Fruit fly (Drosophila melanogaster) whole organism, embryonic: ENCODE data around the gene CG14537.

Experiments used
- Ada2b ChIP-seq: fragments of 200-800 bp; sonication (Bioruptor generic); IDR thresholded peaks from 2 replicates; pipeline ENCODE4 v1.3.6; 2022; ENCODE audit warnings: missing biosample characterization, missing genetic modification characterization
- Asciz ChIP-seq: fragments of 200-800 bp; sonication (Bioruptor generic); optimal IDR thresholded peaks from 2 replicates; lab custom pipeline; 2017; ENCODE audit warnings: missing biosample characterization, mild to moderate bottlenecking, missing genetic modification characterization, missing genetic modification reagents
- CG10267 ChIP-seq: fragments of 200-800 bp; sonication (Bioruptor generic); optimal IDR thresholded peaks from 2 replicates; lab custom pipeline; 2018; ENCODE audit warnings: missing biosample characterization, mild to moderate bottlenecking, missing genetic modification characterization, moderate library complexity
- CG10543 ChIP-seq: fragments of 200-800 bp; sonication (Bioruptor generic); optimal IDR thresholded peaks from 3 replicates; lab custom pipeline; 2017; ENCODE audit warnings: missing biosample characterization, mild to moderate bottlenecking, missing genetic modification characterization, moderate library complexity
- CG12391 ChIP-seq: fragments of 200-800 bp; sonication (Bioruptor generic); optimal IDR thresholded peaks from 3 replicates; lab custom pipeline; 2018; ENCODE audit warnings: missing biosample characterization, mild to moderate bottlenecking, missing genetic modification characterization, moderate library complexity
- CG13624 ChIP-seq: fragments of 200-800 bp; sonication (Bioruptor generic); optimal IDR thresholded peaks from 2 replicates; lab custom pipeline; 2016; ENCODE audit warnings: missing biosample characterization, missing genetic modification characterization
- CG14441 ChIP-seq: fragments of 200-800 bp; sonication (Bioruptor generic); IDR thresholded peaks from 2 replicates; pipeline ENCODE4 v1.3.6; 2022; ENCODE audit warnings: missing biosample characterization, missing genetic modification characterization
- CG1602 ChIP-seq: fragments of 200-800 bp; sonication (Bioruptor generic); optimal IDR thresholded peaks from 3 replicates; lab custom pipeline; 2016; ENCODE audit warnings: missing biosample characterization, missing genetic modification characterization
- CG2199 ChIP-seq: fragments of 200-800 bp; sonication (Bioruptor generic); IDR thresholded peaks from 3 replicates; pipeline ENCODE4 v1.3.6; 2022; ENCODE audit warnings: missing biosample characterization, missing genetic modification characterization
- CG2712 ChIP-seq: fragments of 200-800 bp; optimal IDR thresholded peaks from 3 replicates; lab custom pipeline; 2019; ENCODE audit warnings: missing biosample characterization, mild to moderate bottlenecking, missing genetic modification characterization, moderate library complexity
- CG30403 ChIP-seq: fragments of 200-800 bp; sonication (Bioruptor generic); optimal IDR thresholded peaks from 3 replicates; lab custom pipeline; 2016; ENCODE audit warnings: missing biosample characterization, missing genetic modification characterization
- CG3407 ChIP-seq: fragments of 200-800 bp; sonication (Bioruptor generic); optimal IDR thresholded peaks from 2 replicates; lab custom pipeline; 2018; ENCODE audit warnings: missing biosample characterization, mild to moderate bottlenecking, missing genetic modification characterization
- CG6813 ChIP-seq: fragments of 200-800 bp; sonication (Bioruptor generic); optimal IDR thresholded peaks from 2 replicates; lab custom pipeline; 2017; ENCODE audit warnings: missing biosample characterization, missing genetic modification characterization, mild to moderate bottlenecking, moderate library complexity, missing genetic modification reagents
- CG7786 ChIP-seq: fragments of 200-800 bp; sonication (Bioruptor generic); optimal IDR thresholded peaks from 2 replicates; lab custom pipeline; 2016; ENCODE audit warnings: missing biosample characterization, missing genetic modification characterization
- CG7839 ChIP-seq: fragments of 200-800 bp; sonication (Bioruptor generic); optimal IDR thresholded peaks from 3 replicates; lab custom pipeline; 2018; ENCODE audit warnings: missing biosample characterization, mild to moderate bottlenecking, missing genetic modification characterization, moderate library complexity
- CG8388 ChIP-seq: fragments of 200-800 bp; sonication (Bioruptor generic); optimal IDR thresholded peaks from 2 replicates; lab custom pipeline; 2019; ENCODE audit warnings: missing biosample characterization, mild to moderate bottlenecking, missing genetic modification characterization, moderate library complexity
- CG8924 ChIP-seq: fragments of 200-800 bp; optimal IDR thresholded peaks from 3 replicates; lab custom pipeline; 2019; ENCODE audit warnings: missing biosample characterization, mild to moderate bottlenecking, missing genetic modification characterization, moderate library complexity
- Deaf1 ChIP-seq: fragments of 200-800 bp; optimal IDR thresholded peaks from 3 replicates; lab custom pipeline; 2019; ENCODE audit warnings: missing biosample characterization, mild to moderate bottlenecking, missing genetic modification characterization, moderate library complexity
- E2f2 ChIP-seq: fragments of 200-800 bp; sonication (Bioruptor generic); IDR thresholded peaks from 2 replicates; pipeline ENCODE4 v1.3.6; 2022; ENCODE audit warnings: missing biosample characterization, missing genetic modification characterization
- Hr51 ChIP-seq, 2 experiments: fragments of 200-800 bp; sonication (Bioruptor generic); optimal IDR thresholded peaks; 2 replicates in 1 of 2; 3 replicates in 1 of 2; lab custom pipeline; 2016 to 2018; ENCODE audit warnings: missing biosample characterization in 2 of 2, missing genetic modification characterization in 2 of 2, mild to moderate bottlenecking in 1 of 2, moderate library complexity in 1 of 2
- Oli ChIP-seq: fragments of 200-800 bp; sonication (Bioruptor generic); optimal IDR thresholded peaks from 2 replicates; lab custom pipeline; 2018; ENCODE audit warnings: missing biosample characterization, mild to moderate bottlenecking, missing genetic modification characterization, moderate library complexity
- Sox100B ChIP-seq: fragments of 200-800 bp; sonication (Bioruptor generic); optimal IDR thresholded peaks from 3 replicates; lab custom pipeline; 2018; ENCODE audit warnings: missing biosample characterization, mild to moderate bottlenecking, missing genetic modification characterization
- Ssrp ChIP-seq: fragments of 200-800 bp; sonication (Bioruptor generic); optimal IDR thresholded peaks from 2 replicates; lab custom pipeline; 2018; ENCODE audit warnings: missing biosample characterization, mild to moderate bottlenecking, missing genetic modification characterization, moderate library complexity
- Tbp ChIP-seq: fragments of >200 bp; optimal IDR thresholded peaks from 2 replicates; lab custom pipeline; 2018; ENCODE audit warnings: missing biosample characterization, missing genetic modification characterization
- Xrp1 ChIP-seq: fragments of 200-800 bp; sonication (Bioruptor generic); IDR thresholded peaks from 2 replicates; pipeline ENCODE4 v1.3.6; 2022; ENCODE audit warnings: missing biosample characterization, missing genetic modification characterization
- ap ChIP-seq: fragments of 200-800 bp; sonication (Bioruptor generic); IDR thresholded peaks from 2 replicates; pipeline ENCODE4 v1.3.6; 2022; ENCODE audit warnings: missing biosample characterization, missing genetic modification characterization
- ara ChIP-seq: fragments of 200-800 bp; sonication (Bioruptor generic); IDR thresholded peaks from 2 replicates; pipeline ENCODE4 v1.3.6; 2022; ENCODE audit warnings: missing biosample characterization, missing genetic modification characterization
- bsh ChIP-seq, 2 experiments: fragments of 200-800 bp; sonication (Bioruptor generic); optimal IDR thresholded peaks; 2 replicates each; lab custom pipeline; 2017 to 2018; ENCODE audit warnings: mild to moderate bottlenecking in 2 of 2, missing biosample characterization in 2 of 2, missing genetic modification characterization in 2 of 2, moderate library complexity in 1 of 2
- cg ChIP-seq: fragments of 200-800 bp; sonication (Bioruptor generic); optimal IDR thresholded peaks from 3 replicates; lab custom pipeline; 2019; ENCODE audit warnings: missing biosample characterization, mild to moderate bottlenecking, missing genetic modification characterization, moderate library complexity
- chif ChIP-seq, 2 experiments: fragments of 200-800 bp; sonication (Bioruptor generic); optimal IDR thresholded peaks; 3 replicates each; lab custom pipeline; 2016; ENCODE audit warnings: missing biosample characterization in 2 of 2, missing genetic modification characterization in 2 of 2
- chn ChIP-seq: fragments of 200-800 bp; sonication (Bioruptor generic); optimal IDR thresholded peaks from 2 replicates; lab custom pipeline; 2016; ENCODE audit warnings: missing biosample characterization, missing genetic modification characterization
- dmrt99B ChIP-seq: fragments of 200-800 bp; sonication (Bioruptor generic); optimal IDR thresholded peaks from 2 replicates; lab custom pipeline; 2018; ENCODE audit warnings: missing biosample characterization, mild to moderate bottlenecking, missing genetic modification characterization, moderate library complexity
- ems ChIP-seq: fragments of 200-800 bp; sonication (Bioruptor generic); optimal IDR thresholded peaks from 3 replicates; lab custom pipeline; 2016; ENCODE audit warnings: missing biosample characterization, missing genetic modification characterization
- grn ChIP-seq: fragments of 200-800 bp; sonication (Bioruptor generic); optimal IDR thresholded peaks from 3 replicates; lab custom pipeline; 2017; ENCODE audit warnings: missing biosample characterization, missing genetic modification characterization
- gt ChIP-seq: fragments of 200-800 bp; sonication (Bioruptor generic); IDR thresholded peaks from 2 replicates; pipeline ENCODE4 v1.3.6; 2022; ENCODE audit warnings: missing biosample characterization, missing genetic modification characterization
- hkb ChIP-seq, 2 experiments: fragments of 200-800 bp in 1 of 2; fragments of >200 bp in 1 of 2; sonication (Bioruptor generic) in 1 of 2; IDR thresholded peaks in 1 of 2; optimal IDR thresholded peaks in 1 of 2; 2 replicates each; pipeline versions ENCODE4 v1.3.6 to Lab custom; 2017 to 2022; ENCODE audit warnings: missing biosample characterization in 1 of 2, missing genetic modification characterization in 1 of 2
- lmd ChIP-seq: fragments of 200-800 bp; sonication (Bioruptor generic); IDR thresholded peaks from 2 replicates; pipeline ENCODE4 v1.3.6; 2022; ENCODE audit warnings: missing biosample characterization, missing genetic modification characterization
- lola ChIP-seq, 3 experiments: fragments of >200 bp in 2 of 3; fragments of 200-800 bp in 1 of 3; sonication (Bioruptor generic) in 1 of 3; optimal IDR thresholded peaks; 2 replicates each; lab custom pipeline; 2017 to 2019; ENCODE audit warnings: missing biosample characterization in 3 of 3, missing genetic modification characterization in 3 of 3, mild to moderate bottlenecking in 1 of 3, moderate library complexity in 1 of 3
- nmo ChIP-seq: fragments of 200-800 bp; sonication (Bioruptor generic); optimal IDR thresholded peaks from 2 replicates; lab custom pipeline; 2018; ENCODE audit warnings: missing biosample characterization, mild to moderate bottlenecking, missing genetic modification characterization, moderate library complexity
- phol ChIP-seq: fragments of 200-800 bp; sonication (Bioruptor generic); optimal IDR thresholded peaks from 3 replicates; lab custom pipeline; 2018; ENCODE audit warnings: missing biosample characterization, mild to moderate bottlenecking, missing genetic modification characterization, moderate library complexity
- ranshi ChIP-seq: fragments of 200-800 bp; sonication (Bioruptor generic); IDR thresholded peaks from 2 replicates; pipeline ENCODE4 v1.3.6; 2022; ENCODE audit warnings: missing biosample characterization, missing genetic modification characterization
- rib ChIP-seq: fragments of 200-800 bp; sonication (Bioruptor generic); IDR thresholded peaks from 2 replicates; pipeline ENCODE4 v1.3.6; 2022; ENCODE audit warnings: missing biosample characterization, missing genetic modification characterization
- sna ChIP-seq: fragments of 200-800 bp; sonication (Bioruptor generic); IDR thresholded peaks from 2 replicates; pipeline ENCODE4 v1.3.6; 2022; ENCODE audit warnings: missing biosample characterization, missing genetic modification characterization; ENCODE audit not compliant: partially characterized antibody
- stc ChIP-seq: fragments of 200-800 bp; sonication (Bioruptor generic); IDR thresholded peaks from 2 replicates; pipeline ENCODE4 v1.3.6; 2022; ENCODE audit warnings: missing biosample characterization, missing genetic modification characterization
- tgo ChIP-seq: fragments of 200-800 bp; sonication (Bioruptor generic); IDR thresholded peaks from 3 replicates; pipeline ENCODE4 v1.3.6; 2022; ENCODE audit warnings: missing biosample characterization, missing genetic modification characterization
- tin ChIP-seq: fragments of 200-800 bp; sonication (Bioruptor generic); optimal IDR thresholded peaks from 3 replicates; lab custom pipeline; 2016; ENCODE audit warnings: missing biosample characterization, missing genetic modification characterization
- tup ChIP-seq: fragments of 200-800 bp; sonication (Bioruptor generic); optimal IDR thresholded peaks from 2 replicates; lab custom pipeline; 2016; ENCODE audit warnings: missing biosample characterization, mild to moderate bottlenecking, missing genetic modification characterization, moderate library complexity
- unpg ChIP-seq: fragments of 200-800 bp; sonication (Bioruptor generic); optimal IDR thresholded peaks from 3 replicates; lab custom pipeline; 2018; ENCODE audit warnings: missing biosample characterization, mild to moderate bottlenecking, missing genetic modification characterization, moderate library complexity
- yki ChIP-seq: fragments of >200 bp; optimal IDR thresholded peaks from 3 replicates; lab custom pipeline; 2018

CG14537 gene

dm6 chr2L:7851609-7852008 lies 11.4 kb downstream of the CG14537 start (continued):
- TF ChIP-seq tin (GFP tag; lab: Kevin White, UChicago) (peak; percentile 7), CG2712 (tag; lab: Kevin White, UChicago) (peak; percentile 60), CG6813 (peak; percentile 22), CG30403 (peak; percentile 34), ap (GFP tag; lab: Robert Waterston, UW) (no peak), Asciz (GFP tag; lab: Kevin White, UChicago) (peak; percentile 4), Tbp (GFP tag; lab: Kevin White, UChicago) (no peak), gt (GFP tag; lab: Robert Waterston, UW) (no peak), lmd (GFP tag; lab: Robert Waterston, UW) (peak; percentile 40), nmo (GFP tag; lab: Kevin White, UChicago) (peak; percentile 32), Sox100B (GFP tag; lab: Kevin White, UChicago) (peak; percentile 8), CG12391 (tag; lab: Kevin White, UChicago) (peak; percentile 39), CG7786 (GFP tag; lab: Kevin White, UChicago) (no peak), stc (GFP tag; lab: Robert Waterston, UW) (peak; percentile 28; the same call in 1 of the 2 replicates), ems (GFP tag; lab: Kevin White, UChicago) (no peak), yki (lab: Kevin White, UChicago) (no peak), Deaf1 (peak; percentile 23), CG2199 (GFP tag; lab: Robert Waterston, UW) (no peak), Oli (tag; lab: Kevin White, UChicago) (peak; percentile 31), CG8924 (tag; lab: Kevin White, UChicago) (peak; percentile 34), CG14441 (0 out of 2 replicates have a peak, but pooled peaks have one; percentile 40), Ssrp (peak; percentile 38), bsh (GFP tag; optimal IDR thresholded peaks at IDR 0.05; lab: Kevin White, UChicago) (peak in 1 of 2 experiments; percentile 69), Hr51 (GFP tag; optimal IDR thresholded peaks at IDR 0.05; lab: Kevin White, UChicago) (peak in 1 of 2 experiments; percentile 56), phol (peak; percentile 51), ara (peak; percentile 40; the same call in 1 of the 2 replicates), CG3407 (GFP tag; lab: Kevin White, UChicago) (no peak), Ada2b (GFP tag; lab: Robert Waterston, UW) (0 out of 2 replicates have a peak, but pooled peaks have one; percentile 16), unpg (GFP tag; lab: Kevin White, UChicago) (peak; percentile 39), CG1602 (GFP tag; lab: Kevin White, UChicago) (peak; percentile 1), chn (GFP tag; lab: Kevin White, UChicago) (peak; percentile 12), ranshi (GFP tag; lab: Robert Waterston, UW) (0 out of 2 replicates have a peak, but pooled peaks have one; percentile 7), CG10543 (no peak), CG10267 (tag; lab: Kevin White, UChicago) (peak; percentile 29), rib (GFP tag; lab: Robert Waterston, UW) (no peak), hkb (optimal IDR thresholded peaks at IDR 0.05; lab: Kevin White, UChicago) (no peak), hkb (GFP tag; IDR thresholded peaks at IDR 0.05; lab: Robert Waterston, UW) (peak; percentile 38; the same call in 1 of the 2 replicates), Xrp1 (GFP tag; lab: Robert Waterston, UW) (peak; percentile 61; the same call in 1 of the 2 replicates), cg (GFP tag; lab: Kevin White, UChicago) (no peak), CG7839 (tag; lab: Kevin White, UChicago) (peak; percentile 51), CG13624 (GFP tag; lab: Kevin White, UChicago) (no peak), E2f2 (GFP tag; lab: Robert Waterston, UW) (peak; percentile 14; the same call in 1 of the 2 replicates), tup (no peak), CG8388 (GFP tag; lab: Kevin White, UChicago) (peak; percentile 28), grn (GFP tag; lab: Kevin White, UChicago) (no peak), dmrt99B (tag; lab: Kevin White, UChicago) (peak; percentile 64), sna (no peak), chif (GFP tag; optimal IDR thresholded peaks at IDR 0.05; lab: Kevin White, UChicago) (peak in 1 of 2 experiments; percentile 1), lola (GFP tag; optimal IDR thresholded peaks at IDR 0.05; lab: Kevin White, UChicago) (peak in 1 of 3 experiments; percentile 23), tgo (GFP tag; lab: Robert Waterston, UW) (peak; percentile 50)
